Worm (Caenorhabditis elegans) whole organism, mixed stage, embryonic: Measurements from ENCODE around the gene acp-6.

ENCODE experiments used
- ces-1 ChIP-seq: fragments of 150-350 bp; optimal IDR thresholded peaks from 2 replicates; lab custom pipeline; 2014; ENCODE audit warnings: missing biosample characterization, missing genetic modification reagents, missing genetic modification characterization
- nhr-28 ChIP-seq: fragments of 150-350 bp; optimal IDR thresholded peaks from 2 replicates; lab custom pipeline; 2014; ENCODE audit warnings: missing biosample characterization, missing genetic modification characterization
- pha-4 ChIP-seq: fragments of 150-350 bp; optimal IDR thresholded peaks from 2 replicates; lab custom pipeline; 2018; ENCODE audit warnings: missing biosample characterization, missing genetic modification reagents, missing genetic modification characterization
- snpc-4 ChIP-seq: fragments of 150-350 bp; optimal IDR thresholded peaks from 2 replicates; lab custom pipeline; 2014; ENCODE audit warnings: missing biosample characterization, missing genetic modification characterization
- unc-120 ChIP-seq: sonication (generic microtip); optimal IDR thresholded peaks from 2 replicates; lab custom pipeline; 2017; ENCODE audit warnings: missing genetic modification characterization, missing compliant biosample characterization; ENCODE audit not compliant: poor library complexity, severe bottlenecking

ce11 chrIV:6388550-6388949 lies 37.4 kb downstream of the acp-6 start:
- TF ChIP-seq pha-4 (tag; lab: Kevin White, UChicago) (no peak), ces-1 (GFP tag; lab: Kevin White, UChicago) (no peak), nhr-28 (tag; lab: Kevin White, UChicago) (no peak), unc-120 (no peak), snpc-4 (no peak)
